Fruit fly (Drosophila melanogaster) ovary, adult (tissue): ENCODE data around the gene Dnali1.
A peak's percentile ranks its signal among the peaks of the same experiment; 100 is the strongest.

Experiments used
- CG17801 ChIP-seq: fragments of 200-800 bp; optimal IDR thresholded peaks from 2 replicates; lab custom pipeline; 2019; ENCODE audit warnings: missing biosample characterization, mild to moderate bottlenecking, missing genetic modification characterization, moderate library complexity; ENCODE audit not compliant: partially characterized antibody

The Dnali1 gene

dm6 chr3R:11869169-11869568 is 23.9 kb downstream of the Dnali1 start, which contains the start of gene CG6959:
Gene CG6959, minus strand, starts transcription at chr3R:11869460.
- no peak for TF ChIP-seq CG17801 (GFP tag; lab: Kevin White, UChicago)

DNA sequence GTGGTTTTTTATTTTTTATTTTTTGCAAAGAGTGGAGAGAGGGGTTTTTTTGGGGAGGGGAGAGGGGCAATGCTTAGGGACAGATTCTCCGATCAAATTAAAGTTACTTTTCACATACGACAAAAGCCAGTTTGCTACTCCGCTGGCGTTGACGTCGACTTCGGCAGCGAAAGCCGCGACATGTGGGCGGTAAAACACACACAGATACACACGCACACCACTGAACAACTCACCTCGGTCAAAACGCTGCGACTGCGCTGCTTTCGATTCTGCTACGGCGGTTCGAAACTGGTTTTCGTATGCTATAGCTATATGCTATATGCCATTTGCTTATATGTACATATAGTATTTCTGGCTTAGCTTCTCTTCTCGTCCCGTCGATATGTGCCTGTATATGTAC is 24.5 kb downstream of the Dnali1 start:
- no peak for TF ChIP-seq CG17801 (GFP tag; lab: Kevin White, UChicago)

- TF ChIP-seq CG17801 (GFP tag; lab: Kevin White, UChicago), result no peak
Observed at dm6 chr3R:11865132-11865531, 28.0 kb downstream of the Dnali1 start.

- TF ChIP-seq CG17801 (GFP tag; lab: Kevin White, UChicago), result no peak
Observed at dm6 chr3R:11859534-11860254, 33.4 kb downstream of the Dnali1 start.

dm6 chr3R:11859103-11859502 is 34.0 kb downstream of the Dnali1 start:
- no peak for TF ChIP-seq CG17801 (GFP tag; lab: Kevin White, UChicago)

dm6 chr3R:11856295-11856694 is 36.8 kb downstream of the Dnali1 start:
- TF ChIP-seq CG17801 (GFP tag; lab: Kevin White, UChicago), result no peak

dm6 chr3R:11855156-11855555 is 37.9 kb downstream of the Dnali1 start:
- no peak for TF ChIP-seq CG17801 (GFP tag; lab: Kevin White, UChicago)

DNA sequence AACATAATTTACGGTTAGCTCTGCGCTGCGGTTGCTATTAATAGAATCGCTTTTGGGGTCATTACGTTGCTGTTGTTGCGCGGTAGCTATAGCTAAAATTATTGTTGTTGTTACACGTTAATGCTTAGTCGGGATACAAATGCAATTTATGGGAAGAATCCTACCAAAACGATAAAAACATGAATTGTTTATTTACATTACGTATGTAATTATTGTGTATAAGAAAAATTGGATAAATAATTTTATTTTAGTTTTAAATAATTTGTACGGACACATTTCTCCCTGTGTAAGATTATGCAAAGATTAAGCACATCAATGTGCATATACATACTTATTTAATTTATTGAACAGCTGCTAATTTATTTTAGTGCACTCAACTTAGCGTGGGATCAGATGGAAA is 41.2 kb downstream of the Dnali1 start:
- no peak for TF ChIP-seq CG17801 (GFP tag; lab: Kevin White, UChicago)

DNA sequence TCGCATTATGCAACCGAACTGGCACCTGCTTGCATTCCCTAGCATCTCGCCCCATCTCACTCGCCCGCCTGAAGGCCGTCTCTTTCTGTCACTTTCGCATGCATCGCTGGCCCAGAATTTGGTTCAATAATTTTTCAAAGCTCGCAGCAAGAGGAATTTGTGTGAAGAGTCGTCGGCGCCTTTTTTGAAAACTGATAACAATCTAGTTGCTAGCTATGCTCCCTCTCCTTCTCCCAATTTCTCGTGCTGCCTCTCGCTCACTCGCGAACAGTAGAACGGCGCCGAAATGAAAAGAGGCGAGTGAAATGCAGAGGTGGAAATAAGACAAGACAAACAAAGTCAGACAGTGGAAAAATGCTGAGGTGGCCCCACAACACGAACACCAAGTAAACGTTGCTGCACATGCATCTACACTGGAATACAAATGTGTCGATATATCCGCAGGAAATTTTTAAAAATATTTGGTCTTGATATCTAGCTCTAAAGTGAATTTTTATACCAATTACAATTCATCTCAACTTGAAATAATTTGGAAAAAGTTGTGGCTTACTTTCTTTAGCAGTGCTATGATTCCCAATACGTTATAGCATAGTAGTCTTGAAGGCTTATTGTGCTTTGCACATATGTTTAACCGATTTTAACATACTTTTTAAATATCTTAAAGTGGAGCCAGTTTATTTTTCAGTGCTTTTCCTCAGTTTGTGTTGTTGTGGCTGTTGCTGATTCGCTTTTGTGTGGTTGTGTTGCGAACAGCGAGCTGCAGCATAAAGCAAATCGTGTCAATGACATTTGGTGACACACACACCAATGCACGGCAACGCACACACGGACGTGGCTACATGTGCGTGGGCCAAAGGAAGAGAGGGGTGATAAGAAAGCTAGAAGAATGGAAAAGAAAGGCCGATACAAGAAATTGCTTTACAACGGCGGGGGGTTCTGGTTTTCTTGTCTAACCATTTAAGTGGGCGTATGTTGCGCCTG is 41.9 kb downstream of the Dnali1 start:
- peak; percentile 92 for TF ChIP-seq CG17801 (GFP tag; lab: Kevin White, UChicago)

- peak; percentile 13 for TF ChIP-seq CG17801 (GFP tag; lab: Kevin White, UChicago)
Observed at dm6 chr3R:11849378-11850249, 43.5 kb downstream of the Dnali1 start.

- TF ChIP-seq CG17801 (GFP tag; lab: Kevin White, UChicago), result no peak
Observed at dm6 chr3R:11847379-11847778, 45.7 kb downstream of the Dnali1 start.
